Fruit fly (Drosophila melanogaster) S2 (cell line): ENCODE measurements around the gene CG31233.

ENCODE experiments used
- CG8478 ChIP-seq: fragments of >200 bp; optimal IDR thresholded peaks from 2 replicates; lab custom pipeline; 2018
- CTCF ChIP-seq, 2 experiments: fragments of >200 bp; optimal IDR thresholded peaks; 2 replicates each; lab custom pipeline; 2018

DNA sequence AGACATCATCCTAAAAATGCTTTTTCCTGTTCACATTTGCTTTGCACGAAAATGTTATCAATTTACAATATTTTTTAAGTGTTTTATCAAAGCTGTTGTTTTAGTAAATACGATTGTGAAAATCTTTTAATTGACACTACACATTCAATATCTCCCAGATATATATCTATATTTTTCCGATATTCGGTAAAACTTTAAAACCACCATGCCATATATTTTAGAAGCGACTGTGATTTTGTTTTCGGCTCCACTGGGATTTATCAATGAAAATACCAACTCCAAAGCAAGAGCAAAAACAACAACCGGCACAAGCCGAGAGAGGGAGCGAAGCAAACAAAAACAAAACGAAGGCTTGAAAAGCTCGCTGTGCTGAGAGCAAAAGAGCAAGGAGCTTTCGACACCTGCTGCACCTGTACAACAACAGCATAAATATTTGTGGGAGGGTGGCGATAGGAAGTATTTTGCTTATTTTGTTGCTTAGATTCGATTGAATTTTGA, 29.7 kb upstream of the CG31233 start:
- TF ChIP-seq CTCF (optimal IDR thresholded peaks at IDR 0.05; lab: Kevin White, UChicago) (no peak), CG8478 (lab: Kevin White, UChicago) (no peak)
